Fruit fly (Drosophila melanogaster) whole organism, embryonic: Measurements from ENCODE around the gene Rdh.

Experiments used
- Asciz ChIP-seq: fragments of 200-800 bp; sonication (Bioruptor generic); optimal IDR thresholded peaks from 2 replicates; lab custom pipeline; 2017; ENCODE audit warnings: missing biosample characterization, mild to moderate bottlenecking, missing genetic modification characterization, missing genetic modification reagents
- BEAF-32 ChIP-seq: fragments of 200-800 bp; sonication (Bioruptor generic); optimal IDR thresholded peaks from 3 replicates; lab custom pipeline; 2017; ENCODE audit warnings: missing biosample characterization, missing genetic modification characterization, mild to moderate bottlenecking, moderate library complexity, missing genetic modification reagents
- CG11696 ChIP-seq: fragments of 200-800 bp; sonication (Bioruptor generic); IDR thresholded peaks from 2 replicates; pipeline ENCODE4 v1.3.6; 2022; ENCODE audit warnings: missing biosample characterization, missing genetic modification characterization
- CG12659 ChIP-seq: fragments of 200-800 bp; sonication (Bioruptor generic); optimal IDR thresholded peaks from 3 replicates; lab custom pipeline; 2017; ENCODE audit warnings: mild to moderate bottlenecking, missing biosample characterization, missing genetic modification reagents, missing genetic modification characterization
- CG15601 ChIP-seq: fragments of 200-800 bp; sonication (Bioruptor generic); optimal IDR thresholded peaks from 3 replicates; lab custom pipeline; 2019; ENCODE audit warnings: missing biosample characterization, mild to moderate bottlenecking, missing genetic modification characterization, moderate library complexity
- CG15696 ChIP-seq: fragments of 200-800 bp; sonication (Bioruptor generic); optimal IDR thresholded peaks from 2 replicates; lab custom pipeline; 2019; ENCODE audit warnings: missing biosample characterization, mild to moderate bottlenecking, missing genetic modification characterization, moderate library complexity
- CG32532 ChIP-seq: fragments of 200-800 bp; sonication (Bioruptor generic); IDR thresholded peaks from 2 replicates; pipeline ENCODE4 v1.3.6; 2022; ENCODE audit warnings: missing biosample characterization, missing genetic modification characterization
- CG33557 ChIP-seq: fragments of 200-800 bp; sonication (Bioruptor generic); optimal IDR thresholded peaks from 2 replicates; lab custom pipeline; 2019; ENCODE audit warnings: missing biosample characterization, mild to moderate bottlenecking, missing genetic modification characterization, moderate library complexity
- CG3407 ChIP-seq: fragments of 200-800 bp; sonication (Bioruptor generic); optimal IDR thresholded peaks from 2 replicates; lab custom pipeline; 2018; ENCODE audit warnings: missing biosample characterization, mild to moderate bottlenecking, missing genetic modification characterization
- CG4404 ChIP-seq: fragments of 200-800 bp; sonication (Bioruptor generic); IDR thresholded peaks from 2 replicates; pipeline ENCODE4 v1.3.6; 2022; ENCODE audit warnings: missing biosample characterization, missing genetic modification characterization
- CG7357 ChIP-seq: fragments of 200-800 bp; sonication (Bioruptor generic); IDR thresholded peaks from 3 replicates; pipeline ENCODE4 v1.3.6; 2022; ENCODE audit warnings: missing biosample characterization, missing genetic modification characterization
- CG8388 ChIP-seq: fragments of 200-800 bp; sonication (Bioruptor generic); optimal IDR thresholded peaks from 2 replicates; lab custom pipeline; 2019; ENCODE audit warnings: missing biosample characterization, mild to moderate bottlenecking, missing genetic modification characterization, moderate library complexity
- CG9727 ChIP-seq: fragments of 200-800 bp; sonication (Bioruptor generic); optimal IDR thresholded peaks from 3 replicates; lab custom pipeline; 2017; ENCODE audit warnings: missing biosample characterization, mild to moderate bottlenecking, missing genetic modification characterization
- CG9797 ChIP-seq: fragments of 200-800 bp; sonication (Bioruptor generic); optimal IDR thresholded peaks from 3 replicates; lab custom pipeline; 2018; ENCODE audit warnings: missing biosample characterization, mild to moderate bottlenecking, missing genetic modification characterization
- CrebB ChIP-seq: fragments of 200-800 bp; sonication (Bioruptor generic); optimal IDR thresholded peaks from 3 replicates; lab custom pipeline; 2018; ENCODE audit warnings: missing biosample characterization, mild to moderate bottlenecking, missing genetic modification characterization
- Dbx ChIP-seq: fragments of 200-800 bp; sonication (Bioruptor generic); IDR thresholded peaks from 3 replicates; pipeline ENCODE4 v1.3.6; 2022; ENCODE audit warnings: missing biosample characterization, missing genetic modification characterization
- Dip2 ChIP-seq: fragments of 200-800 bp; sonication (Bioruptor generic); IDR thresholded peaks from 2 replicates; pipeline ENCODE4 v1.3.6; 2022; ENCODE audit warnings: missing biosample characterization, missing genetic modification characterization
- Ets97D ChIP-seq: fragments of 200-800 bp; sonication (Bioruptor generic); optimal IDR thresholded peaks from 3 replicates; lab custom pipeline; 2016; ENCODE audit warnings: missing biosample characterization, missing genetic modification characterization
- HHEX ChIP-seq: fragments of 200-800 bp; sonication (Bioruptor generic); optimal IDR thresholded peaks from 3 replicates; lab custom pipeline; 2017; ENCODE audit warnings: missing biosample characterization, mild to moderate bottlenecking, missing genetic modification characterization, missing genetic modification reagents
- HmgZ ChIP-seq: fragments of 200-800 bp; sonication (Bioruptor generic); optimal IDR thresholded peaks from 2 replicates; lab custom pipeline; 2018; ENCODE audit warnings: missing biosample characterization, mild to moderate bottlenecking, missing genetic modification characterization
- Jarid2 ChIP-seq: fragments of 200-800 bp; sonication (Bioruptor generic); optimal IDR thresholded peaks from 3 replicates; lab custom pipeline; 2017; ENCODE audit warnings: mild to moderate bottlenecking, missing biosample characterization, missing genetic modification reagents, missing genetic modification characterization
- Max ChIP-seq: fragments of 200-800 bp; sonication (Bioruptor generic); optimal IDR thresholded peaks from 2 replicates; lab custom pipeline; 2016; ENCODE audit warnings: missing biosample characterization, mild to moderate bottlenecking, missing genetic modification characterization
- Med ChIP-seq: fragments of 200-800 bp; sonication (Bioruptor generic); peaks from one replicate; lab custom pipeline; 2016; ENCODE audit warnings: missing biosample characterization, missing genetic modification characterization, mild to moderate bottlenecking, inconsistent platforms, moderate library complexity
- Nf-YA ChIP-seq: fragments of 200-800 bp; sonication (Bioruptor generic); IDR thresholded peaks from 2 replicates; pipeline ENCODE4 v1.3.6; 2022; ENCODE audit warnings: missing biosample characterization, missing genetic modification characterization
- Opbp ChIP-seq: fragments of 200-800 bp; sonication (Bioruptor generic); IDR thresholded peaks from 3 replicates; pipeline ENCODE4 v1.3.6; 2022; ENCODE audit warnings: missing biosample characterization, missing genetic modification characterization; ENCODE audit not compliant: partially characterized antibody
- Tbp ChIP-seq: fragments of >200 bp; optimal IDR thresholded peaks from 2 replicates; lab custom pipeline; 2018; ENCODE audit warnings: missing biosample characterization, missing genetic modification characterization
- aop ChIP-seq: fragments of 200-800 bp; sonication (Bioruptor generic); IDR thresholded peaks from 2 replicates; pipeline ENCODE4 v1.3.6; 2022; ENCODE audit warnings: missing biosample characterization, missing genetic modification characterization
- ato ChIP-seq: fragments of 200-800 bp; sonication (Bioruptor generic); IDR thresholded peaks from 2 replicates; pipeline ENCODE4 v1.3.6; 2022; ENCODE audit warnings: missing biosample characterization, missing genetic modification characterization; ENCODE audit not compliant: partially characterized antibody
- bab2 ChIP-seq: fragments of 200-800 bp; sonication (Bioruptor generic); optimal IDR thresholded peaks from 2 replicates; lab custom pipeline; 2016; ENCODE audit warnings: missing biosample characterization, missing genetic modification characterization
- bigmax ChIP-seq: fragments of 200-800 bp; sonication (Bioruptor generic); optimal IDR thresholded peaks from 2 replicates; lab custom pipeline; 2018; ENCODE audit warnings: missing biosample characterization, mild to moderate bottlenecking, missing genetic modification characterization
- cato ChIP-seq: fragments of 200-800 bp; sonication (Bioruptor generic); optimal IDR thresholded peaks from 2 replicates; lab custom pipeline; 2016; ENCODE audit warnings: missing biosample characterization, missing genetic modification characterization, borderline replicate concordance
- corto ChIP-seq: fragments of 200-800 bp; sonication (Bioruptor generic); optimal IDR thresholded peaks from 2 replicates; lab custom pipeline; 2016; ENCODE audit warnings: missing biosample characterization, mild to moderate bottlenecking, missing genetic modification characterization, moderate library complexity
- croc ChIP-seq: fragments of 200-800 bp; sonication (Bioruptor generic); conservative IDR thresholded peaks from 3 replicates; pipeline ENCODE4 v1.3.6; 2022; ENCODE audit warnings: missing biosample characterization, missing genetic modification characterization
- crp ChIP-seq, 2 experiments: fragments of 200-800 bp; sonication (Bioruptor generic); optimal IDR thresholded peaks; 2 replicates in 1 of 2; 3 replicates in 1 of 2; lab custom pipeline; 2017; ENCODE audit warnings: missing biosample characterization in 2 of 2, missing genetic modification characterization in 2 of 2, mild to moderate bottlenecking in 1 of 2, moderate library complexity in 1 of 2
- danr ChIP-seq: fragments of 200-800 bp; sonication (Bioruptor generic); IDR thresholded peaks from 2 replicates; pipeline ENCODE4 v1.3.6; 2022; ENCODE audit warnings: missing biosample characterization, missing genetic modification characterization
- dmrt11E ChIP-seq: fragments of 200-800 bp; sonication (Bioruptor generic); optimal IDR thresholded peaks from 3 replicates; lab custom pipeline; 2018; ENCODE audit warnings: missing biosample characterization, mild to moderate bottlenecking, missing genetic modification characterization, moderate library complexity
- gsb-n ChIP-seq: fragments of 200-800 bp; sonication (Bioruptor generic); optimal IDR thresholded peaks from 3 replicates; lab custom pipeline; 2018; ENCODE audit warnings: missing biosample characterization, mild to moderate bottlenecking, missing genetic modification characterization
- insv ChIP-seq, 2 experiments: fragments of 200-800 bp; sonication (Bioruptor generic); optimal IDR thresholded peaks; 3 replicates each; lab custom pipeline; 2016 to 2018; ENCODE audit warnings: missing biosample characterization in 2 of 2, missing genetic modification characterization in 2 of 2
- lilli ChIP-seq: fragments of 200-800 bp; sonication (Bioruptor generic); optimal IDR thresholded peaks from 3 replicates; lab custom pipeline; 2016; ENCODE audit warnings: missing biosample characterization, missing genetic modification characterization
- lmd ChIP-seq: fragments of 200-800 bp; sonication (Bioruptor generic); IDR thresholded peaks from 2 replicates; pipeline ENCODE4 v1.3.6; 2022; ENCODE audit warnings: missing biosample characterization, missing genetic modification characterization
- lov ChIP-seq, 2 experiments: fragments of 200-800 bp in 1 of 2; fragments of >200 bp in 1 of 2; sonication (Bioruptor generic) in 1 of 2; IDR thresholded peaks in 1 of 2; optimal IDR thresholded peaks in 1 of 2; 2 replicates in 1 of 2; 3 replicates in 1 of 2; pipeline versions ENCODE4 v1.3.6 to Lab custom; 2017 to 2022; ENCODE audit warnings: missing biosample characterization in 1 of 2, missing genetic modification characterization in 1 of 2
- maf-S ChIP-seq: fragments of 200-800 bp; sonication (Bioruptor generic); optimal IDR thresholded peaks from 2 replicates; lab custom pipeline; 2016; ENCODE audit warnings: missing biosample characterization, missing genetic modification characterization
- pho ChIP-seq: fragments of 200-800 bp; sonication (Bioruptor generic); optimal IDR thresholded peaks from 2 replicates; lab custom pipeline; 2016; ENCODE audit warnings: missing biosample characterization, missing genetic modification characterization
- run ChIP-seq: fragments of 200-800 bp; sonication (Bioruptor generic); optimal IDR thresholded peaks from 3 replicates; lab custom pipeline; 2018; ENCODE audit warnings: missing biosample characterization, mild to moderate bottlenecking, missing genetic modification characterization
- seq ChIP-seq: fragments of 200-800 bp; sonication (Bioruptor generic); IDR thresholded peaks from 2 replicates; pipeline ENCODE4 v1.3.6; 2022; ENCODE audit warnings: missing biosample characterization, missing genetic modification characterization
- ssp ChIP-seq: fragments of 200-800 bp; sonication (Bioruptor generic); IDR thresholded peaks from 2 replicates; pipeline ENCODE4 v1.3.6; 2022; ENCODE audit warnings: missing biosample characterization, missing genetic modification characterization
- stc ChIP-seq: fragments of 200-800 bp; sonication (Bioruptor generic); IDR thresholded peaks from 2 replicates; pipeline ENCODE4 v1.3.6; 2022; ENCODE audit warnings: missing biosample characterization, missing genetic modification characterization
- tgo ChIP-seq: fragments of 200-800 bp; sonication (Bioruptor generic); IDR thresholded peaks from 3 replicates; pipeline ENCODE4 v1.3.6; 2022; ENCODE audit warnings: missing biosample characterization, missing genetic modification characterization
- zfh1 ChIP-seq: fragments of 200-800 bp; sonication (Bioruptor generic); IDR thresholded peaks from 3 replicates; pipeline ENCODE4 v1.3.6; 2022; ENCODE audit warnings: missing biosample characterization, missing genetic modification characterization

Rdh gene

dm6 chr3L:3802677-3803076, 22.6 kb upstream of the Rdh start (continued):
- TF ChIP-seq danr (peak; percentile 48), Opbp (GFP tag; lab: Robert Waterston, UW) (no peak), CG4404 (GFP tag; lab: Robert Waterston, UW) (peak; percentile 58), Med (GFP tag; lab: Kevin White, UChicago) (peak; percentile 98), HHEX (GFP tag; lab: Kevin White, UChicago) (peak; percentile 65), dmrt11E (tag; lab: Kevin White, UChicago) (peak; percentile 31), HmgZ (tag; lab: Kevin White, UChicago) (peak; percentile 86), CG9797 (no peak), bab2 (GFP tag; lab: Kevin White, UChicago) (peak; percentile 63), ssp (peak; percentile 33; the same call in 1 of the 2 replicates), lilli (GFP tag; lab: Kevin White, UChicago) (peak; percentile 90), Dbx (GFP tag; lab: Robert Waterston, UW) (peak; percentile 88), Max (GFP tag; lab: Kevin White, UChicago) (peak; percentile 35), pho (GFP tag; lab: Kevin White, UChicago) (peak; percentile 74), bigmax (GFP tag; lab: Kevin White, UChicago) (no peak), lmd (GFP tag; lab: Robert Waterston, UW) (peak; percentile 81), CG3407 (GFP tag; lab: Kevin White, UChicago) (no peak), Ets97D (GFP tag; lab: Kevin White, UChicago) (peak; percentile 13), CrebB (peak; percentile 84), CG9727 (GFP tag; lab: Kevin White, UChicago) (peak; percentile 79), tgo (peak; percentile 81), gsb-n (no peak), maf-S (peak; percentile 23), insv (GFP tag; optimal IDR thresholded peaks at IDR 0.05; lab: Kevin White, UChicago) (peak in 1 of 2 experiments; percentile 29), ato (GFP tag; lab: Robert Waterston, UW) (no peak), Nf-YA (GFP tag; lab: Robert Waterston, UW) (peak; percentile 42; the same call in 1 of the 2 replicates), aop (GFP tag; lab: Robert Waterston, UW) (0 out of 2 replicates have a peak, but pooled peaks have one; percentile 29), lov (optimal IDR thresholded peaks at IDR 0.05; lab: Kevin White, UChicago) (no peak), lov (GFP tag; IDR thresholded peaks at IDR 0.05; lab: Robert Waterston, UW) (peak; percentile 26; the same call in 1 of the 3 replicates), Jarid2 (GFP tag; lab: Kevin White, UChicago) (peak; percentile 26), Dip2 (GFP tag; lab: Robert Waterston, UW) (peak; percentile 26; the same call in 1 of the 2 replicates), CG12659 (peak; percentile 81), run (tag; lab: Kevin White, UChicago) (no peak), Tbp (no peak), corto (no peak), CG8388 (GFP tag; lab: Kevin White, UChicago) (peak; percentile 36), CG32532 (GFP tag; lab: Robert Waterston, UW) (peak; percentile 87), cato (peak; percentile 9), CG7357 (GFP tag; lab: Robert Waterston, UW) (peak; percentile 48; the same call in 1 of the 3 replicates), stc (GFP tag; lab: Robert Waterston, UW) (0 out of 2 replicates have a peak, but pooled peaks have one; percentile 34), seq (GFP tag; lab: Robert Waterston, UW) (peak; percentile 74), Asciz (GFP tag; lab: Kevin White, UChicago) (no peak), CG15696 (tag; lab: Kevin White, UChicago) (peak; percentile 17), BEAF-32 (GFP tag; lab: Kevin White, UChicago) (no peak), crp (GFP tag; optimal IDR thresholded peaks at IDR 0.05; lab: Kevin White, UChicago) (peak in 1 of 2 experiments; percentile 8), croc (GFP tag; lab: Robert Waterston, UW) (peak; percentile 24; the same call in 1 of the 3 replicates), CG33557 (no peak), CG15601 (peak; percentile 38), CG11696 (GFP tag; lab: Robert Waterston, UW) (peak; percentile 67), zfh1 (GFP tag; lab: Robert Waterston, UW) (peak; percentile 53; the same call in 2 of the 3 replicates)
